Worm (Caenorhabditis elegans) whole organism, young adult: ENCODE results near the gene ZK1248.11.

ENCODE experiments used
- F10E7.11 ChIP-seq: sonication (generic microtip); optimal IDR thresholded peaks from 2 replicates; lab custom pipeline; 2017; ENCODE audit warnings: mild to moderate bottlenecking, missing genetic modification characterization, moderate library complexity, missing compliant biosample characterization
- F22D6.2 ChIP-seq: sonication (generic microtip); optimal IDR thresholded peaks from 2 replicates; lab custom pipeline; 2016; ENCODE audit warnings: mild to moderate bottlenecking, missing genetic modification characterization, missing compliant biosample characterization
- F52B5.7 ChIP-seq: sonication (generic microtip); optimal IDR thresholded peaks from 2 replicates; lab custom pipeline; 2016; ENCODE audit warnings: mild to moderate bottlenecking, missing genetic modification characterization, missing compliant biosample characterization
- K12H6.12 ChIP-seq: fragments of 200-800 bp; sonication (Bioruptor generic); optimal IDR thresholded peaks from 2 replicates; lab custom pipeline; 2018; ENCODE audit warnings: mild to moderate bottlenecking, missing genetic modification characterization, missing compliant biosample characterization
- T26A5.8 ChIP-seq: sonication (generic microtip); optimal IDR thresholded peaks from 2 replicates; lab custom pipeline; 2016; ENCODE audit warnings: missing genetic modification characterization, missing compliant biosample characterization
- Y53G8AR.9 ChIP-seq: fragments of 200-800 bp; sonication (Bioruptor generic); conservative IDR thresholded peaks from 2 replicates; pipeline ENCODE4 v1.3.6; 2022; ENCODE audit warnings: missing genetic modification reagents, missing genetic modification characterization, missing compliant biosample characterization
- Y67H2A.10 ChIP-seq: fragments of 200-800 bp; sonication (Bioruptor generic); conservative IDR thresholded peaks from 2 replicates; pipeline ENCODE4 v1.3.6; 2022; ENCODE audit warnings: missing genetic modification reagents, missing genetic modification characterization, missing compliant biosample characterization
- athp-1 ChIP-seq: sonication (generic microtip); optimal IDR thresholded peaks from 2 replicates; lab custom pipeline; 2017; ENCODE audit warnings: mild to moderate bottlenecking, missing genetic modification characterization, missing compliant biosample characterization
- bed-1 ChIP-seq: fragments of 200-800 bp; sonication (Bioruptor generic); IDR thresholded peaks from 2 replicates; pipeline ENCODE4 v1.3.6; 2022; ENCODE audit warnings: missing genetic modification reagents, missing genetic modification characterization, missing compliant biosample characterization
- ccch-3 ChIP-seq: fragments of 200-800 bp; sonication (Bioruptor generic); optimal IDR thresholded peaks from 2 replicates; lab custom pipeline; 2018; ENCODE audit warnings: mild to moderate bottlenecking, missing genetic modification characterization, missing compliant biosample characterization
- cebp-1 ChIP-seq, 2 experiments: fragments of 200-800 bp in 1 of 2; sonication (Bioruptor generic) in 1 of 2; sonication (generic microtip) in 1 of 2; IDR thresholded peaks in 1 of 2; optimal IDR thresholded peaks in 1 of 2; 2 replicates each; pipeline versions ENCODE4 v1.3.6 to Lab custom; 2017 to 2022; ENCODE audit warnings: missing compliant biosample characterization in 2 of 2, missing genetic modification characterization in 2 of 2, mild to moderate bottlenecking in 1 of 2, missing genetic modification reagents in 1 of 2, moderate library complexity in 1 of 2
- ceh-40 ChIP-seq: fragments of 200-800 bp; sonication (Bioruptor generic); IDR thresholded peaks from 2 replicates; pipeline ENCODE4 v1.3.6; 2022; ENCODE audit warnings: missing genetic modification characterization, missing compliant biosample characterization
- ceh-58 ChIP-seq: fragments of 200-800 bp; sonication (Bioruptor generic); IDR thresholded peaks from 2 replicates; pipeline ENCODE4 v1.3.6; 2022; ENCODE audit warnings: missing genetic modification characterization, missing compliant biosample characterization
- chd-7 ChIP-seq: sonication (generic microtip); optimal IDR thresholded peaks from 2 replicates; lab custom pipeline; 2016; ENCODE audit warnings: mild to moderate bottlenecking, missing genetic modification characterization, moderate library complexity, missing compliant biosample characterization
- dox-1 ChIP-seq: fragments of 200-800 bp; sonication (Bioruptor generic); IDR thresholded peaks from 2 replicates; pipeline ENCODE4 v1.3.6; 2022; ENCODE audit warnings: missing genetic modification reagents, missing genetic modification characterization, missing compliant biosample characterization
- efl-1 ChIP-seq: fragments of 150-350 bp; optimal IDR thresholded peaks from 2 replicates; lab custom pipeline; 2014; ENCODE audit warnings: missing biosample characterization, missing genetic modification reagents, missing genetic modification characterization
- egrh-3 ChIP-seq: fragments of 200-800 bp; sonication (Bioruptor generic); IDR thresholded peaks from 2 replicates; pipeline ENCODE4 v1.3.6; 2022; ENCODE audit warnings: missing genetic modification reagents, missing genetic modification characterization, missing compliant biosample characterization
- ets-4 ChIP-seq: fragments of 200-800 bp; sonication (Bioruptor generic); optimal IDR thresholded peaks from 2 replicates; lab custom pipeline; 2018; ENCODE audit warnings: mild to moderate bottlenecking, missing genetic modification characterization, missing compliant biosample characterization
- fkh-3 ChIP-seq: sonication (generic microtip); optimal IDR thresholded peaks from 2 replicates; lab custom pipeline; 2016; ENCODE audit warnings: mild to moderate bottlenecking, missing genetic modification characterization, missing compliant biosample characterization
- gei-17 ChIP-seq: fragments of 200-800 bp; sonication (Bioruptor generic); optimal IDR thresholded peaks from 2 replicates; lab custom pipeline; 2018; ENCODE audit warnings: mild to moderate bottlenecking, missing genetic modification characterization, missing compliant biosample characterization
- hlh-12 ChIP-seq: sonication (generic microtip); optimal IDR thresholded peaks from 2 replicates; lab custom pipeline; 2016; ENCODE audit warnings: missing genetic modification characterization, missing compliant biosample characterization
- hmg-20 ChIP-seq: fragments of 200-800 bp; sonication (Bioruptor generic); IDR thresholded peaks from 2 replicates; pipeline ENCODE4 v1.3.6; 2022; ENCODE audit warnings: missing genetic modification reagents, missing genetic modification characterization, missing compliant biosample characterization
- hsf-1 ChIP-seq: fragments of 200-800 bp; sonication (Bioruptor generic); IDR thresholded peaks from 2 replicates; pipeline ENCODE4 v1.3.6; 2022; ENCODE audit warnings: missing genetic modification reagents, missing genetic modification characterization, missing compliant biosample characterization
- lag-1 ChIP-seq: fragments of 200-800 bp; sonication (Bioruptor generic); IDR thresholded peaks from 2 replicates; pipeline ENCODE4 v1.3.6; 2022; ENCODE audit warnings: missing genetic modification reagents, missing genetic modification characterization, missing compliant biosample characterization
- nfyb-1 ChIP-seq: fragments of 200-800 bp; sonication (Bioruptor generic); IDR thresholded peaks from 2 replicates; pipeline ENCODE4 v1.3.6; 2022; ENCODE audit warnings: missing genetic modification reagents, missing genetic modification characterization, missing compliant biosample characterization
- nhr-80 ChIP-seq: sonication (generic microtip); optimal IDR thresholded peaks from 2 replicates; lab custom pipeline; 2016; ENCODE audit warnings: missing genetic modification characterization, missing compliant biosample characterization
- pbrm-1 ChIP-seq: fragments of 200-800 bp; sonication (Bioruptor generic); IDR thresholded peaks from 2 replicates; pipeline ENCODE4 v1.3.6; 2022; ENCODE audit warnings: missing genetic modification reagents, missing genetic modification characterization, missing compliant biosample characterization
- rcor-1 ChIP-seq: fragments of 200-800 bp; sonication (Bioruptor generic); IDR thresholded peaks from 2 replicates; pipeline ENCODE4 v1.3.6; 2022; ENCODE audit warnings: missing genetic modification reagents, missing genetic modification characterization, missing compliant biosample characterization
- sdz-38 ChIP-seq: sonication (generic microtip); optimal IDR thresholded peaks from 2 replicates; lab custom pipeline; 2016; ENCODE audit warnings: missing genotype, missing genetic modification characterization, missing compliant biosample characterization
- snpc-1.3 ChIP-seq: sonication (generic microtip); optimal IDR thresholded peaks from 2 replicates; lab custom pipeline; 2017; ENCODE audit warnings: missing genetic modification characterization, mild to moderate bottlenecking, missing compliant biosample characterization, antibody characterized with exemption, moderate library complexity, missing genotype, missing genetic modification reagents; ENCODE audit not compliant: insufficient read depth
- snpc-4 ChIP-seq, 5 experiments: fragments of 150-350 bp in 1 of 5; sonication (generic microtip) in 4 of 5; optimal IDR thresholded peaks; 2 replicates each; lab custom pipeline; 2014 to 2018; ENCODE audit warnings: missing genetic modification characterization in 5 of 5, missing biosample characterization in 3 of 5, antibody characterized with exemption in 2 of 5, mild to moderate bottlenecking in 2 of 5, missing compliant biosample characterization in 2 of 5, missing genotype in 2 of 5, moderate library complexity in 2 of 5, missing genetic modification reagents in 1 of 5
- somi-1 ChIP-seq: fragments of 200-800 bp; sonication (Bioruptor generic); optimal IDR thresholded peaks from 2 replicates; lab custom pipeline; 2018; ENCODE audit warnings: mild to moderate bottlenecking, missing genetic modification characterization, missing compliant biosample characterization
- unc-130 ChIP-seq: sonication (generic microtip); optimal IDR thresholded peaks from 2 replicates; lab custom pipeline; 2016; ENCODE audit warnings: missing genetic modification reagents, missing genetic modification characterization, missing compliant biosample characterization
- zfh-2 ChIP-seq: fragments of 200-800 bp; sonication (Bioruptor generic); conservative IDR thresholded peaks from 2 replicates; pipeline ENCODE4 v1.3.6; 2022; ENCODE audit warnings: missing genetic modification reagents, missing genetic modification characterization, missing compliant biosample characterization

Gene ZK1248.11

ce11 chrII:5833136-5833535 lies 4.8 kb upstream of the ZK1248.11 start, which contains the start of gene gtap-1:
Gene gtap-1 (minus strand): TSS chrII:5833236.
- TF ChIP-seq gei-17 (GFP tag; lab: Kevin White, UChicago) (no peak), F52B5.7 (tag; lab: Kevin White, UChicago) (no peak), cebp-1 (GFP tag; IDR thresholded peaks at IDR 0.05; lab: Robert Waterston, UW) (no peak), cebp-1 (tag; optimal IDR thresholded peaks at IDR 0.05; lab: Kevin White, UChicago) (no peak), hmg-20 (GFP tag; lab: Robert Waterston, UW) (no peak), T26A5.8 (tag; lab: Kevin White, UChicago) (no peak), rcor-1 (GFP tag; lab: Robert Waterston, UW) (no peak), F22D6.2 (tag; lab: Kevin White, UChicago) (no peak), snpc-1.3 (tag; lab: Kevin White, UChicago) (no peak), F10E7.11 (tag; lab: Kevin White, UChicago) (no peak), somi-1 (GFP tag; lab: Kevin White, UChicago) (no peak), chd-7 (no peak), fkh-3 (tag; lab: Kevin White, UChicago) (no peak), bed-1 (GFP tag; lab: Robert Waterston, UW) (no peak), K12H6.12 (tag; lab: Kevin White, UChicago) (no peak), sdz-38 (tag; lab: Kevin White, UChicago) (no peak), efl-1 (no peak), unc-130 (GFP tag; lab: Kevin White, UChicago) (no peak)

ce11 chrII:5831373-5831772 lies 3.0 kb upstream of the ZK1248.11 start:
- peak; percentile 82 for TF ChIP-seq zfh-2
- TF ChIP-seq snpc-4 (GFP tag; optimal IDR thresholded peaks at IDR 0.05; lab: Kevin White, UChicago) = no peak
- TF ChIP-seq snpc-4 (tag; optimal IDR thresholded peaks at IDR 0.05; lab: Kevin White, UChicago) = no peak
- peak; percentile 57; the same call in 1 of the 2 replicates for TF ChIP-seq egrh-3 (GFP tag; lab: Robert Waterston, UW)

ce11 chrII:5829940-5830424 lies 1.6 kb upstream of the ZK1248.11 start, which contains the start of gene col-74:
Gene col-74 (plus strand): TSS chrII:5830374.
- TF ChIP-seq nfyb-1 (GFP tag; lab: Robert Waterston, UW) (0 out of 2 replicates have a peak, but pooled peaks have one; percentile 23), ccch-3 (GFP tag; lab: Kevin White, UChicago) (no peak), hsf-1 (GFP tag; lab: Robert Waterston, UW) (no peak), hlh-12 (tag; lab: Kevin White, UChicago) (no peak), dox-1 (peak; percentile 23; the same call in 1 of the 2 replicates), nhr-80 (tag; lab: Kevin White, UChicago) (peak; percentile 52), Y53G8AR.9 (GFP tag; lab: Robert Waterston, UW) (0 out of 2 replicates have a peak, but pooled peaks have one; percentile 8)

ce11 chrII:5827364-5827763 lies 1.0 kb downstream of the ZK1248.11 start, which contains the start of gene tbc-2:
Gene tbc-2 (minus strand): TSS chrII:5827443.
- TF ChIP-seq pbrm-1 (GFP tag; lab: Robert Waterston, UW) (no peak), hmg-20 (GFP tag; lab: Robert Waterston, UW) (no peak), Y67H2A.10 (GFP tag; lab: Robert Waterston, UW) (no peak), nhr-80 (tag; lab: Kevin White, UChicago) (no peak), ceh-40 (GFP tag; lab: Robert Waterston, UW) (no peak), athp-1 (tag; lab: Kevin White, UChicago) (no peak), dox-1 (no peak), gei-17 (GFP tag; lab: Kevin White, UChicago) (no peak), lag-1 (no peak), ceh-58 (GFP tag; lab: Robert Waterston, UW) (no peak), rcor-1 (GFP tag; lab: Robert Waterston, UW) (no peak), ets-4 (GFP tag; lab: Kevin White, UChicago) (no peak), F52B5.7 (tag; lab: Kevin White, UChicago) (no peak)
- TF ChIP-seq, all 124 proteins: peak for 0
